Fruit fly (Drosophila melanogaster) whole organism, embryonic: ENCODE data around the gene CG16953.

Experiments used
- Ada2b ChIP-seq: fragments of 200-800 bp; sonication (Bioruptor generic); IDR thresholded peaks from 2 replicates; pipeline ENCODE4 v1.3.6; 2022; ENCODE audit warnings: missing biosample characterization, missing genetic modification characterization
- Bteb2 ChIP-seq: fragments of 200-800 bp; sonication (Bioruptor generic); optimal IDR thresholded peaks from 2 replicates; lab custom pipeline; 2016; ENCODE audit warnings: missing biosample characterization, missing genetic modification characterization
- CG10462 ChIP-seq: fragments of 200-800 bp; sonication (Bioruptor generic); optimal IDR thresholded peaks from 2 replicates; lab custom pipeline; 2016; ENCODE audit warnings: missing biosample characterization, missing genetic modification characterization
- CG14965 ChIP-seq: fragments of 200-800 bp; sonication (Bioruptor generic); optimal IDR thresholded peaks from 2 replicates; lab custom pipeline; 2016; ENCODE audit warnings: missing biosample characterization, missing genetic modification characterization, borderline replicate concordance
- CG15696 ChIP-seq: fragments of 200-800 bp; sonication (Bioruptor generic); optimal IDR thresholded peaks from 2 replicates; lab custom pipeline; 2019; ENCODE audit warnings: missing biosample characterization, mild to moderate bottlenecking, missing genetic modification characterization, moderate library complexity
- CG16815 ChIP-seq: fragments of 200-800 bp; sonication (Bioruptor generic); optimal IDR thresholded peaks from 3 replicates; lab custom pipeline; 2017; ENCODE audit warnings: missing biosample characterization, mild to moderate bottlenecking, missing genetic modification characterization
- CG17328 ChIP-seq: fragments of 200-800 bp; sonication (Bioruptor generic); IDR thresholded peaks from 2 replicates; pipeline ENCODE4 v1.3.6; 2022; ENCODE audit warnings: missing biosample characterization, missing genetic modification characterization
- CG17912 ChIP-seq: fragments of 200-800 bp; sonication (Bioruptor generic); optimal IDR thresholded peaks from 2 replicates; lab custom pipeline; 2018; ENCODE audit warnings: missing biosample characterization, mild to moderate bottlenecking, missing genetic modification characterization
- CG18011 ChIP-seq: fragments of 200-800 bp; sonication (Bioruptor generic); optimal IDR thresholded peaks from 2 replicates; lab custom pipeline; 2017; ENCODE audit warnings: missing biosample characterization, missing genetic modification characterization, mild to moderate bottlenecking, moderate library complexity, missing genotype
- CG31224 ChIP-seq: fragments of 200-800 bp; sonication (Bioruptor generic); IDR thresholded peaks from 2 replicates; pipeline ENCODE4 v1.3.6; 2022; ENCODE audit warnings: missing biosample characterization, missing genetic modification characterization
- CG33557 ChIP-seq: fragments of 200-800 bp; sonication (Bioruptor generic); optimal IDR thresholded peaks from 2 replicates; lab custom pipeline; 2019; ENCODE audit warnings: missing biosample characterization, mild to moderate bottlenecking, missing genetic modification characterization, moderate library complexity
- CG34376 ChIP-seq: fragments of 200-800 bp; sonication (Bioruptor generic); optimal IDR thresholded peaks from 2 replicates; lab custom pipeline; 2018; ENCODE audit warnings: missing biosample characterization, mild to moderate bottlenecking, missing genetic modification characterization
- CG3838 ChIP-seq: fragments of 200-800 bp; sonication (Bioruptor generic); optimal IDR thresholded peaks from 3 replicates; lab custom pipeline; 2016; ENCODE audit warnings: missing biosample characterization, missing genetic modification characterization
- CG6813 ChIP-seq: fragments of 200-800 bp; sonication (Bioruptor generic); optimal IDR thresholded peaks from 2 replicates; lab custom pipeline; 2017; ENCODE audit warnings: missing biosample characterization, missing genetic modification characterization, mild to moderate bottlenecking, moderate library complexity, missing genetic modification reagents
- CG8290 ChIP-seq, 3 experiments: fragments of 200-800 bp; sonication (Bioruptor generic); optimal IDR thresholded peaks; 2 replicates each; lab custom pipeline; 2016 to 2019; ENCODE audit warnings: missing biosample characterization in 3 of 3, missing genetic modification characterization in 3 of 3, mild to moderate bottlenecking in 2 of 3, moderate library complexity in 1 of 3
- CG9215 ChIP-seq: fragments of 200-800 bp; sonication (Bioruptor generic); IDR thresholded peaks from 2 replicates; pipeline ENCODE4 v1.3.6; 2022; ENCODE audit warnings: missing biosample characterization, missing genetic modification characterization
- CkIIα-i1 ChIP-seq: fragments of 200-800 bp; sonication (Bioruptor generic); IDR thresholded peaks from 2 replicates; pipeline ENCODE4 v1.3.6; 2022; ENCODE audit warnings: missing biosample characterization, missing genetic modification characterization
- HLHmδ ChIP-seq: fragments of 200-800 bp; sonication (Bioruptor generic); optimal IDR thresholded peaks from 2 replicates; lab custom pipeline; 2018; ENCODE audit warnings: missing biosample characterization, mild to moderate bottlenecking, missing genetic modification characterization, moderate library complexity
- HmgZ ChIP-seq: fragments of 200-800 bp; sonication (Bioruptor generic); optimal IDR thresholded peaks from 2 replicates; lab custom pipeline; 2018; ENCODE audit warnings: missing biosample characterization, mild to moderate bottlenecking, missing genetic modification characterization
- MTF-1 ChIP-seq: fragments of 200-800 bp; sonication (Bioruptor generic); optimal IDR thresholded peaks from 2 replicates; lab custom pipeline; 2018; ENCODE audit warnings: missing biosample characterization, mild to moderate bottlenecking, missing genetic modification characterization, borderline replicate concordance
- Ravus ChIP-seq: fragments of 200-800 bp; sonication (Bioruptor generic); IDR thresholded peaks from 2 replicates; pipeline ENCODE4 v1.3.6; 2022; ENCODE audit warnings: missing biosample characterization, missing genetic modification characterization
- Rfx ChIP-seq: fragments of 200-800 bp; sonication (Bioruptor generic); IDR thresholded peaks from 2 replicates; pipeline ENCODE4 v1.3.6; 2022; ENCODE audit warnings: missing biosample characterization, missing genetic modification characterization
- Side ChIP-seq: fragments of 200-800 bp; sonication (Bioruptor generic); optimal IDR thresholded peaks from 2 replicates; lab custom pipeline; 2016; ENCODE audit warnings: missing biosample characterization, missing genetic modification characterization
- Ssrp ChIP-seq: fragments of 200-800 bp; sonication (Bioruptor generic); optimal IDR thresholded peaks from 2 replicates; lab custom pipeline; 2018; ENCODE audit warnings: missing biosample characterization, mild to moderate bottlenecking, missing genetic modification characterization, moderate library complexity
- bbx ChIP-seq: fragments of 200-800 bp; sonication (Bioruptor generic); IDR thresholded peaks from 2 replicates; pipeline ENCODE4 v1.3.6; 2022; ENCODE audit warnings: missing biosample characterization, missing genetic modification characterization; ENCODE audit not compliant: partially characterized antibody
- chn ChIP-seq: fragments of 200-800 bp; sonication (Bioruptor generic); optimal IDR thresholded peaks from 2 replicates; lab custom pipeline; 2016; ENCODE audit warnings: missing biosample characterization, missing genetic modification characterization
- crol ChIP-seq: fragments of 200-800 bp; sonication (Bioruptor generic); IDR thresholded peaks from 2 replicates; pipeline ENCODE4 v1.3.6; 2022; ENCODE audit warnings: missing biosample characterization, missing genetic modification characterization
- dan ChIP-seq: fragments of 200-800 bp; sonication (Bioruptor generic); IDR thresholded peaks from 2 replicates; pipeline ENCODE4 v1.3.6; 2022; ENCODE audit warnings: missing biosample characterization, missing genetic modification characterization
- dimm ChIP-seq: fragments of 200-800 bp; sonication (Bioruptor generic); IDR thresholded peaks from 2 replicates; pipeline ENCODE4 v1.3.6; 2022; ENCODE audit warnings: missing biosample characterization, missing genetic modification characterization
- emc ChIP-seq: fragments of 200-800 bp; sonication (Bioruptor generic); optimal IDR thresholded peaks from 2 replicates; lab custom pipeline; 2016; ENCODE audit warnings: missing biosample characterization, missing genetic modification characterization
- fru ChIP-seq: fragments of >200 bp; optimal IDR thresholded peaks from 2 replicates; lab custom pipeline; 2017
- ftz-f1 ChIP-seq: fragments of 200-800 bp; sonication (Bioruptor generic); optimal IDR thresholded peaks from 2 replicates; lab custom pipeline; 2016; ENCODE audit warnings: missing biosample characterization, missing genetic modification characterization
- gro ChIP-seq: fragments of 200-800 bp; sonication (Bioruptor generic); optimal IDR thresholded peaks from 2 replicates; lab custom pipeline; 2016; ENCODE audit warnings: missing biosample characterization, missing genetic modification characterization
- gt ChIP-seq: fragments of 200-800 bp; sonication (Bioruptor generic); IDR thresholded peaks from 2 replicates; pipeline ENCODE4 v1.3.6; 2022; ENCODE audit warnings: missing biosample characterization, missing genetic modification characterization
- hb ChIP-seq: fragments of 200-800 bp; sonication (Bioruptor generic); IDR thresholded peaks from 3 replicates; pipeline ENCODE4 v1.3.6; 2022; ENCODE audit warnings: missing biosample characterization, missing genetic modification characterization; ENCODE audit not compliant: partially characterized antibody
- her ChIP-seq: fragments of 200-800 bp; sonication (Bioruptor generic); optimal IDR thresholded peaks from 2 replicates; lab custom pipeline; 2016; ENCODE audit warnings: missing biosample characterization, missing genetic modification characterization
- klu ChIP-seq: fragments of 200-800 bp; sonication (Bioruptor generic); IDR thresholded peaks from 2 replicates; pipeline ENCODE4 v1.3.6; 2022; ENCODE audit warnings: missing biosample characterization, missing genetic modification characterization
- lbe ChIP-seq: fragments of 200-800 bp; sonication (Bioruptor generic); optimal IDR thresholded peaks from 2 replicates; lab custom pipeline; 2016; ENCODE audit warnings: missing biosample characterization, mild to moderate bottlenecking, missing genetic modification characterization
- mirr ChIP-seq: fragments of 200-800 bp; sonication (Bioruptor generic); optimal IDR thresholded peaks from 3 replicates; lab custom pipeline; 2018; ENCODE audit warnings: missing biosample characterization, mild to moderate bottlenecking, missing genetic modification characterization
- ranshi ChIP-seq: fragments of 200-800 bp; sonication (Bioruptor generic); IDR thresholded peaks from 2 replicates; pipeline ENCODE4 v1.3.6; 2022; ENCODE audit warnings: missing biosample characterization, missing genetic modification characterization
- schlank ChIP-seq: fragments of 200-800 bp; sonication (Bioruptor generic); optimal IDR thresholded peaks from 2 replicates; lab custom pipeline; 2018; ENCODE audit warnings: missing biosample characterization, mild to moderate bottlenecking, missing genetic modification characterization
- sim ChIP-seq: fragments of 200-800 bp; sonication (Bioruptor generic); IDR thresholded peaks from 2 replicates; pipeline ENCODE4 v1.3.6; 2022; ENCODE audit warnings: missing biosample characterization, missing genetic modification characterization
- sima ChIP-seq: fragments of 200-800 bp; sonication (Bioruptor generic); optimal IDR thresholded peaks from 2 replicates; lab custom pipeline; 2016; ENCODE audit warnings: missing biosample characterization, missing genetic modification characterization
- stc ChIP-seq: fragments of 200-800 bp; sonication (Bioruptor generic); IDR thresholded peaks from 2 replicates; pipeline ENCODE4 v1.3.6; 2022; ENCODE audit warnings: missing biosample characterization, missing genetic modification characterization
- tio ChIP-seq: fragments of 200-800 bp; sonication (Bioruptor generic); optimal IDR thresholded peaks from 2 replicates; lab custom pipeline; 2017; ENCODE audit warnings: missing biosample characterization, missing genetic modification characterization, inconsistent platforms
- tna ChIP-seq: fragments of 200-800 bp; sonication (Bioruptor generic); IDR thresholded peaks from 2 replicates; pipeline ENCODE4 v1.3.6; 2022; ENCODE audit warnings: missing biosample characterization, missing genetic modification characterization; ENCODE audit not compliant: partially characterized antibody
- tx ChIP-seq: fragments of 200-800 bp; sonication (Bioruptor generic); optimal IDR thresholded peaks from 2 replicates; lab custom pipeline; 2016; ENCODE audit warnings: missing biosample characterization, missing genetic modification characterization
- vfl ChIP-seq: fragments of 200-800 bp; sonication (Bioruptor generic); optimal IDR thresholded peaks from 2 replicates; lab custom pipeline; 2016; ENCODE audit warnings: missing biosample characterization, missing genetic modification characterization
- vvl ChIP-seq: fragments of 200-800 bp; sonication (Bioruptor generic); IDR thresholded peaks from 2 replicates; pipeline ENCODE4 v1.3.6; 2022; ENCODE audit warnings: missing biosample characterization, missing genetic modification characterization

The CG16953 gene

DNA sequence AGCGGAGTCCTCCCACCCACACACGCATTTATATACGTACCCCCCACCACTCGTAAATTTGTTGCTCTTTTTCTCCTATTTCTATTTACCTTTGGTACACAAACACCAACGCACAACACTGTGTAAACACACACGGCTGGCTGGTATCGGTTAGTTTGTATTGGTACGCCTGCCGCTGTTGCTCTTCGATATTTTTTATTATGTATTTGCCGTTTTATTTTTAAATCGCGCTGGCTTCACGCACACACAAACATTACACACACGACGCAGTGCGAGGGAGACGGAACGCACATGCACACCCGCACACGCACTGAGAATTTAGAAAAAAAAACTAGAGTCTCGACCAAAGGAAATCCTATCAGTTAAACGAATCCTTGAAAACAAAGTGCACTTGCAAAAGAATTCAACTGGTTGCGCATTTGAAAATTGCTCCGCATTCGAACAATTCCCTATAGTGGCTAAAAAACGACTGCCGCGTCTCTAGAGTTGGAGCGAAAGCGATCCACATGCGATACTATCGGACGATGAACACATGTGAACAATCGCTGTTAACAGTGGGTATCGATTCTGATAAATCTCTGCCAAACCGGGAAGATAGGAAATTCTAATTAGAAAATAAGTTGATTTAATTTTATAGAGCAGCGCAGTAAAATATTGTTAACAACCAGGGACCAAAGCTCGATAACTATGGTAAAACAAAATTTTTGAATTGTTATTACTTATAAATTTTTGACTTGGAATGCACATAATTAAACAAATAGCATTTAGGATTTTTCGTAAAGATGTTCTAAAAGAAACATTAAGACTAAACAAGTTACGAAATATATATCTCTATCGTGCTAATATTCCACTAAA lies 34.8 kb downstream of the CG16953 start (continued):
- TF ChIP-seq CG17328 (GFP tag; lab: Robert Waterston, UW) = peak; percentile 52; the same call in 1 of the 2 replicates
- no peak for TF ChIP-seq Ada2b (GFP tag; lab: Robert Waterston, UW)
- no peak for TF ChIP-seq CG31224
- peak; percentile 30 for TF ChIP-seq CG10462
- TF ChIP-seq klu (GFP tag; lab: Robert Waterston, UW) = no peak
- peak; percentile 66 for TF ChIP-seq CG14965 (GFP tag; lab: Kevin White, UChicago)
- TF ChIP-seq sima (GFP tag; lab: Kevin White, UChicago) = no peak
- peak; percentile 44; the same call in 1 of the 2 replicates for TF ChIP-seq ranshi (GFP tag; lab: Robert Waterston, UW)
- peak; percentile 99 for TF ChIP-seq bbx
- no peak for TF ChIP-seq CG8290 (GFP tag; optimal IDR thresholded peaks at IDR 0.05; lab: Kevin White, UChicago)
- peak; percentile 92 to 96 for TF ChIP-seq CG8290 (tag; optimal IDR thresholded peaks at IDR 0.05; lab: Kevin White, UChicago)
- TF ChIP-seq Ssrp = no peak
- peak; percentile 85 for TF ChIP-seq CG34376
- peak; percentile 69; the same call in 1 of the 2 replicates for TF ChIP-seq stc (GFP tag; lab: Robert Waterston, UW)
- peak; percentile 42 for TF ChIP-seq Rfx (GFP tag; lab: Robert Waterston, UW)
- peak; percentile 94 for TF ChIP-seq CG17912 (GFP tag; lab: Kevin White, UChicago)
- peak; percentile 82 for TF ChIP-seq HmgZ
- TF ChIP-seq CG6813 (GFP tag; lab: Kevin White, UChicago) = peak; percentile 96
- TF ChIP-seq hb = peak; percentile 96
- no peak for TF ChIP-seq Bteb2 (GFP tag; lab: Kevin White, UChicago)
- peak; percentile 94 for TF ChIP-seq CG33557
- TF ChIP-seq lbe (GFP tag; lab: Kevin White, UChicago) = peak; percentile 62
- TF ChIP-seq dimm (GFP tag; lab: Robert Waterston, UW) = no peak
- TF ChIP-seq HLHmδ (GFP tag; lab: Kevin White, UChicago) = peak; percentile 99
- TF ChIP-seq dan (GFP tag; lab: Robert Waterston, UW) = no peak
- TF ChIP-seq schlank (tag; lab: Kevin White, UChicago) = peak; percentile 91
- TF ChIP-seq Side (GFP tag; lab: Kevin White, UChicago) = peak; percentile 80
- peak; percentile 38 for TF ChIP-seq vfl
- TF ChIP-seq CkIIα-i1 (GFP tag; lab: Robert Waterston, UW) = no peak
- peak; percentile 96 for TF ChIP-seq MTF-1 (GFP tag; lab: Kevin White, UChicago)
- no peak for TF ChIP-seq emc (GFP tag; lab: Kevin White, UChicago)
- TF ChIP-seq CG9215 (GFP tag; lab: Robert Waterston, UW) = no peak
- TF ChIP-seq CG3838 = no peak
- no peak for TF ChIP-seq gt (GFP tag; lab: Robert Waterston, UW)
- TF ChIP-seq tna (GFP tag; lab: Robert Waterston, UW) = peak; percentile 94
- TF ChIP-seq vvl (GFP tag; lab: Robert Waterston, UW) = peak; percentile 64
- TF ChIP-seq mirr (GFP tag; lab: Kevin White, UChicago) = peak; percentile 95
- no peak for TF ChIP-seq fru
- peak; percentile 35 for TF ChIP-seq chn (GFP tag; lab: Kevin White, UChicago)
- TF ChIP-seq gro (GFP tag; lab: Kevin White, UChicago) = peak; percentile 68
- peak; percentile 91 for TF ChIP-seq CG15696 (tag; lab: Kevin White, UChicago)
- TF ChIP-seq sim (GFP tag; lab: Robert Waterston, UW) = peak; percentile 63; the same call in 1 of the 2 replicates
- no peak for TF ChIP-seq tx (GFP tag; lab: Kevin White, UChicago)
- TF ChIP-seq CG16815 (GFP tag; lab: Kevin White, UChicago) = no peak
- TF ChIP-seq CG18011 (GFP tag; lab: Kevin White, UChicago) = peak; percentile 61
- TF ChIP-seq tio = no peak
- TF ChIP-seq her (GFP tag; lab: Kevin White, UChicago) = peak; percentile 32
- no peak for TF ChIP-seq Ravus
- TF ChIP-seq ftz-f1 (GFP tag; lab: Kevin White, UChicago) = peak; percentile 27
- no peak; the same call in 1 of the 2 replicates for TF ChIP-seq crol
